Fruit fly (Drosophila melanogaster): Measurements from ENCODE around the gene Acbp2.

Gene Acbp2

dm6 chr3L:7131447-7131983, at the start of gene Acbp2:
Acbp2 (plus strand) TSS chr3L:7131863.
- TF ChIP-seq pan (optimal IDR thresholded peaks at IDR 0.05) = no peak
- TF ChIP-seq Dll (optimal IDR thresholded peaks at IDR 0.05) = no peak
- TF ChIP-seq CG8478 (optimal IDR thresholded peaks at IDR 0.05) = no peak
- TF ChIP-seq psq (optimal IDR thresholded peaks at IDR 0.05) = no peak
- TF ChIP-seq EcR (GFP tag; optimal IDR thresholded peaks at IDR 0.05) = no peak
- TF ChIP-seq usp (GFP tag; optimal IDR thresholded peaks at IDR 0.05) = no peak

dm6 chr3L:7082168-7082567, 49.5 kb upstream of the Acbp2 start:
- TF ChIP-seq usp (GFP tag; optimal IDR thresholded peaks at IDR 0.05) = no peak
- no peak for TF ChIP-seq EcR (GFP tag; optimal IDR thresholded peaks at IDR 0.05)
- no peak for TF ChIP-seq Dll (optimal IDR thresholded peaks at IDR 0.05)
- TF ChIP-seq psq (optimal IDR thresholded peaks at IDR 0.05) = no peak
- TF ChIP-seq CG8478 (optimal IDR thresholded peaks at IDR 0.05) = no peak
- TF ChIP-seq pan (optimal IDR thresholded peaks at IDR 0.05) = no peak

dm6 chr3L:7086093-7086492, 45.6 kb upstream of the Acbp2 start:
- TF ChIP-seq usp (GFP tag; optimal IDR thresholded peaks at IDR 0.05) = no peak
- TF ChIP-seq Dll (optimal IDR thresholded peaks at IDR 0.05) = no peak
- TF ChIP-seq EcR (GFP tag; optimal IDR thresholded peaks at IDR 0.05) = no peak
- no peak for TF ChIP-seq psq (optimal IDR thresholded peaks at IDR 0.05)
- no peak for TF ChIP-seq CG8478 (optimal IDR thresholded peaks at IDR 0.05)
- TF ChIP-seq pan (optimal IDR thresholded peaks at IDR 0.05) = no peak

dm6 chr3L:7086558-7087059, 45.1 kb upstream of the Acbp2 start, which contains the start of gene Cpr65Ea:
Cpr65Ea (minus strand) TSS chr3L:7086608.
- TF ChIP-seq Dll (optimal IDR thresholded peaks at IDR 0.05) (no peak), EcR (GFP tag; optimal IDR thresholded peaks at IDR 0.05) (no peak), usp (GFP tag; optimal IDR thresholded peaks at IDR 0.05) (no peak), CG8478 (optimal IDR thresholded peaks at IDR 0.05) (no peak), psq (optimal IDR thresholded peaks at IDR 0.05) (no peak), pan (optimal IDR thresholded peaks at IDR 0.05) (no peak)

dm6 chr3L:7087347-7087746, 44.3 kb upstream of the Acbp2 start:
- TF ChIP-seq usp (GFP tag; optimal IDR thresholded peaks at IDR 0.05) (no peak), psq (optimal IDR thresholded peaks at IDR 0.05) (no peak), EcR (GFP tag; optimal IDR thresholded peaks at IDR 0.05) (no peak), pan (optimal IDR thresholded peaks at IDR 0.05) (no peak), CG8478 (optimal IDR thresholded peaks at IDR 0.05) (no peak), Dll (optimal IDR thresholded peaks at IDR 0.05) (no peak)

dm6 chr3L:7088687-7089086, 43.0 kb upstream of the Acbp2 start, which contains the start of gene Cpr65Eb:
Cpr65Eb (minus strand) TSS chr3L:7088787.
- TF ChIP-seq CG8478 (optimal IDR thresholded peaks at IDR 0.05) (no peak), psq (optimal IDR thresholded peaks at IDR 0.05) (no peak), EcR (GFP tag; optimal IDR thresholded peaks at IDR 0.05) (no peak), pan (optimal IDR thresholded peaks at IDR 0.05) (no peak), Dll (optimal IDR thresholded peaks at IDR 0.05) (no peak), usp (GFP tag; optimal IDR thresholded peaks at IDR 0.05) (no peak)

dm6 chr3L:7090764-7091163, 40.9 kb upstream of the Acbp2 start:
- TF ChIP-seq usp (GFP tag; optimal IDR thresholded peaks at IDR 0.05) = no peak
- no peak for TF ChIP-seq CG8478 (optimal IDR thresholded peaks at IDR 0.05)

dm6 chr3L:7091331-7091904, 40.2 kb upstream of the Acbp2 start:
- TF ChIP-seq Dll (optimal IDR thresholded peaks at IDR 0.05) (no peak), psq (optimal IDR thresholded peaks at IDR 0.05) (no peak), pan (optimal IDR thresholded peaks at IDR 0.05) (no peak), CG8478 (optimal IDR thresholded peaks at IDR 0.05) (no peak), EcR (GFP tag; optimal IDR thresholded peaks at IDR 0.05) (no peak), usp (GFP tag; optimal IDR thresholded peaks at IDR 0.05) (no peak)

dm6 chr3L:7092904-7093303, 38.8 kb upstream of the Acbp2 start, which contains the start of gene Cpr65Ec:
Cpr65Ec (plus strand) TSS chr3L:7093204.
- no peak for TF ChIP-seq pan (optimal IDR thresholded peaks at IDR 0.05)
- TF ChIP-seq psq (optimal IDR thresholded peaks at IDR 0.05) = no peak
- TF ChIP-seq CG8478 (optimal IDR thresholded peaks at IDR 0.05) = no peak
- no peak for TF ChIP-seq usp (GFP tag; optimal IDR thresholded peaks at IDR 0.05)
- TF ChIP-seq EcR (GFP tag; optimal IDR thresholded peaks at IDR 0.05) = no peak
- no peak for TF ChIP-seq Dll (optimal IDR thresholded peaks at IDR 0.05)

- TF ChIP-seq EcR (GFP tag; optimal IDR thresholded peaks at IDR 0.05) (no peak), pan (optimal IDR thresholded peaks at IDR 0.05) (no peak), psq (optimal IDR thresholded peaks at IDR 0.05) (no peak), Dll (optimal IDR thresholded peaks at IDR 0.05) (no peak), usp (GFP tag; optimal IDR thresholded peaks at IDR 0.05) (no peak), CG8478 (optimal IDR thresholded peaks at IDR 0.05) (no peak)
These were observed 37.6 kb upstream of the Acbp2 start for dm6 chr3L:7094020-7094419.

- TF ChIP-seq CG8478 (optimal IDR thresholded peaks at IDR 0.05) (no peak), psq (optimal IDR thresholded peaks at IDR 0.05) (no peak), pan (optimal IDR thresholded peaks at IDR 0.05) (no peak), Dll (optimal IDR thresholded peaks at IDR 0.05) (no peak), usp (GFP tag; optimal IDR thresholded peaks at IDR 0.05) (no peak), EcR (GFP tag; optimal IDR thresholded peaks at IDR 0.05) (no peak)
These were observed 37.1 kb upstream of the Acbp2 start, which contains the start of gene form3 for dm6 chr3L:7094548-7095072. form3 (plus strand) TSS chr3L:7094818.

dm6 chr3L:7096530-7096929, 35.1 kb upstream of the Acbp2 start:
- no peak for TF ChIP-seq CG8478 (optimal IDR thresholded peaks at IDR 0.05)
- TF ChIP-seq usp (GFP tag; optimal IDR thresholded peaks at IDR 0.05) = no peak
- TF ChIP-seq psq (optimal IDR thresholded peaks at IDR 0.05) = no peak
- TF ChIP-seq pan (optimal IDR thresholded peaks at IDR 0.05) = no peak

All from whole organism.